Fruit fly (Drosophila melanogaster) S2 (cell line): ENCODE data around the gene CG31463.

ENCODE experiments used
- CG8478 ChIP-seq: fragments of >200 bp; optimal IDR thresholded peaks from 2 replicates; lab custom pipeline; 2018
- CTCF ChIP-seq, 2 experiments: fragments of >200 bp; optimal IDR thresholded peaks; 2 replicates each; lab custom pipeline; 2018

dm6 chr3R:8269740-8270139, 22.4 kb upstream of the CG31463 start, which contains the start of gene CG9630:
- peak; percentile 38 to 55 for TF ChIP-seq CTCF (optimal IDR thresholded peaks at IDR 0.05; lab: Kevin White, UChicago)
- TF ChIP-seq CG8478 (lab: Kevin White, UChicago), result no peak
